Fruit fly (Drosophila melanogaster): ENCODE measurements around the gene eIF3e.

The eIF3e gene

DNA sequence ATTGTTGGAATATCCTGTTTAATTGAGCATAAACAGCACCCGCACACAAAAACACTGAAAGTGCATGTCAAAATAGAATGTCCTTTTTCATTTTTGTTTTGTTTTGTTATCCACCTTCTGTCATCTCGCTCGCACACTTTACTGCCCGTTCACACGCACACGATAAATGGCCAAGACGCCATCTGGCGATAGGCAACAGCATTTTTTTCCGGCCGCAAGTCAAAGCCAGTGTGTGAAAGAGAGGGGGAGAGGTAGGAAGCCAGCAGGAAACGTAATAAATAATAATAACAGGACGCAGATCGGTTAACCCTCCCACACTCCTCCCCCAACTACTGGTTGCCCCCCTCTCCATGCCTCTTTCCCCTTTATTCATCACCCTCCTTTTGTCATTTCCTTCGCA, 16.9 kb downstream of the eIF3e start (continued):
- TF ChIP-seq prd (optimal IDR thresholded peaks at IDR 0.05) (no peak), prd (GFP tag; IDR thresholded peaks at IDR 0.05) (peak; percentile 29; the same call in 1 of the 3 replicates), Xrp1 (GFP tag; IDR thresholded peaks at IDR 0.05) (0 out of 2 replicates have a peak, but pooled peaks have one; percentile 19), CG11093 (GFP tag; IDR thresholded peaks at IDR 0.05) (peak; percentile 28; the same call in 1 of the 3 replicates), MTF-1 (GFP tag; optimal IDR thresholded peaks at IDR 0.05; ENCODE audit: borderline replicate concordance) (peak; percentile 42), bigmax (GFP tag; optimal IDR thresholded peaks at IDR 0.05) (no peak), ara (GFP tag; IDR thresholded peaks at IDR 0.05) (peak; percentile 35; the same call in 1 of the 2 replicates), HLHmδ (GFP tag; optimal IDR thresholded peaks at IDR 0.05) (peak; percentile 92), bsh (GFP tag; optimal IDR thresholded peaks at IDR 0.05) (peak in 1 of 2 experiments; percentile 11), jumu (GFP tag; optimal IDR thresholded peaks at IDR 0.05) (peak; percentile 3), aop (GFP tag; IDR thresholded peaks at IDR 0.05) (no peak), CG3281 (GFP tag; optimal IDR thresholded peaks at IDR 0.05) (peak; percentile 13), CG5180 (GFP tag; optimal IDR thresholded peaks at IDR 0.05) (peak; percentile 27), Ptx1 (GFP tag; IDR thresholded peaks at IDR 0.05) (peak; percentile 21; the same call in 1 of the 2 replicates), tll (GFP tag; optimal IDR thresholded peaks at IDR 0.05) (peak in 1 of 2 experiments; percentile 90), TFAM (GFP tag; optimal IDR thresholded peaks at IDR 0.05) (peak; percentile 40), onecut (GFP tag; IDR thresholded peaks at IDR 0.05) (peak; percentile 73), sens (GFP tag) (peak; percentile 88), kni (GFP tag; optimal IDR thresholded peaks at IDR 0.05) (peak; percentile 72), CG10267 (tag; optimal IDR thresholded peaks at IDR 0.05) (peak; percentile 8), CG6791 (GFP tag; IDR thresholded peaks at IDR 0.05; ENCODE audit: partially characterized antibody) (peak; percentile 42; the same call in 1 of the 3 replicates), phol (tag; optimal IDR thresholded peaks at IDR 0.05) (no peak), chn (GFP tag; optimal IDR thresholded peaks at IDR 0.05) (peak; percentile 31), CG14014 (GFP tag; IDR thresholded peaks at IDR 0.05) (0 out of 2 replicates have a peak, but pooled peaks have one; percentile 25), CG4424 (GFP tag; optimal IDR thresholded peaks at IDR 0.05) (peak; percentile 34), CG5245 (GFP tag; optimal IDR thresholded peaks at IDR 0.05) (peak; percentile 43), CG6765 (GFP tag; optimal IDR thresholded peaks at IDR 0.05) (peak; percentile 59), CG8478 (optimal IDR thresholded peaks at IDR 0.05) (no peak), wek (GFP tag; optimal IDR thresholded peaks at IDR 0.05) (peak; percentile 61), zen2 (GFP tag; IDR thresholded peaks at IDR 0.05; ENCODE audit: partially characterized antibody) (no peak), Dad (GFP tag; optimal IDR thresholded peaks at IDR 0.05) (no peak), grn (GFP tag; optimal IDR thresholded peaks at IDR 0.05) (peak; percentile 35), rib (GFP tag; IDR thresholded peaks at IDR 0.05) (0 out of 2 replicates have a peak, but pooled peaks have one; percentile 34), Dip3 (GFP tag; optimal IDR thresholded peaks at IDR 0.05) (no peak), CG1832 (GFP tag; optimal IDR thresholded peaks at IDR 0.05) (peak; percentile 70), Mes4 (GFP tag; optimal IDR thresholded peaks at IDR 0.05) (peak; percentile 38), CG1529 (GFP tag; optimal IDR thresholded peaks at IDR 0.05) (no peak), Hsf (GFP tag; optimal IDR thresholded peaks at IDR 0.05) (peak; percentile 23), NfI (GFP tag; optimal IDR thresholded peaks at IDR 0.05) (peak; percentile 31), exex (tag; optimal IDR thresholded peaks at IDR 0.05) (no peak), Trl (optimal IDR thresholded peaks at IDR 0.05) (no peak), Trl (GFP tag; optimal IDR thresholded peaks at IDR 0.05) (peak; percentile 7), CG17829 (tag; optimal IDR thresholded peaks at IDR 0.05) (no peak), CG4282 (GFP tag; optimal IDR thresholded peaks at IDR 0.05) (no peak), MBD-R2 (GFP tag; IDR thresholded peaks at IDR 0.05) (no peak), CG33213 (GFP tag; optimal IDR thresholded peaks at IDR 0.05) (peak; percentile 15), CG12155 (GFP tag; optimal IDR thresholded peaks at IDR 0.05) (no peak), nerfin-1 (tag; optimal IDR thresholded peaks at IDR 0.05) (peak; percentile 60), Sox102F (GFP tag; optimal IDR thresholded peaks at IDR 0.05) (peak; percentile 2), Med (GFP tag) (peak; percentile 87), CG33557 (GFP tag; optimal IDR thresholded peaks at IDR 0.05) (peak; percentile 29)
